Worm (Caenorhabditis elegans) whole organism, L3 larva: ENCODE measurements around the gene far-2.

ENCODE experiments used
- ZK546.5 ChIP-seq: sonication (generic microtip); optimal IDR thresholded peaks from 2 replicates; lab custom pipeline; 2017; ENCODE audit warnings: missing biosample characterization, missing genetic modification characterization
- aly-2 ChIP-seq: fragments of 150-350 bp; optimal IDR thresholded peaks from 2 replicates; lab custom pipeline; 2014; ENCODE audit warnings: missing biosample characterization, missing genetic modification characterization
- ama-1 ChIP-seq: fragments of 150-350 bp; optimal IDR thresholded peaks from 2 replicates; lab custom pipeline; 2018
- ceh-28 ChIP-seq: fragments of 150-350 bp; optimal IDR thresholded peaks from 2 replicates; lab custom pipeline; 2014; ENCODE audit warnings: missing biosample characterization, missing genetic modification reagents, missing genetic modification characterization
- ceh-82 ChIP-seq: fragments of 150-350 bp; optimal IDR thresholded peaks from 2 replicates; lab custom pipeline; 2014; ENCODE audit warnings: missing biosample characterization, missing genetic modification characterization
- ceh-9 ChIP-seq: sonication (generic microtip); optimal IDR thresholded peaks from 2 replicates; lab custom pipeline; 2018; ENCODE audit warnings: missing biosample characterization, missing genetic modification characterization
- daf-12 ChIP-seq: fragments of 150-350 bp; optimal IDR thresholded peaks from 2 replicates; lab custom pipeline; 2014; ENCODE audit warnings: missing biosample characterization, missing genetic modification reagents, missing genetic modification characterization
- egl-27 ChIP-seq: sonication (generic microtip); optimal IDR thresholded peaks from 4 replicates; lab custom pipeline; 2017; ENCODE audit warnings: missing biosample characterization, missing genetic modification reagents, missing genetic modification characterization
- egl-5 ChIP-seq: fragments of 150-350 bp; optimal IDR thresholded peaks from 2 replicates; lab custom pipeline; 2017; ENCODE audit warnings: missing biosample characterization, missing genetic modification reagents, missing genetic modification characterization, inconsistent platforms
- elt-1 ChIP-seq: fragments of 150-350 bp; optimal IDR thresholded peaks from 2 replicates; lab custom pipeline; 2014; ENCODE audit warnings: missing biosample characterization, missing genetic modification characterization
- elt-2 ChIP-seq: sonication (generic microtip); optimal IDR thresholded peaks from 2 replicates; lab custom pipeline; 2016; ENCODE audit warnings: missing genetic modification reagents, mild to moderate bottlenecking, missing genetic modification characterization, missing compliant biosample characterization
- elt-3 ChIP-seq, 3 experiments: fragments of 150-350 bp in 1 of 3; sonication (generic microtip) in 2 of 3; optimal IDR thresholded peaks; 2 replicates in 2 of 3; 4 replicates in 1 of 3; lab custom pipeline; 2014 to 2017; ENCODE audit warnings: missing biosample characterization in 3 of 3, missing genetic modification characterization in 3 of 3
- eor-1 ChIP-seq, 2 experiments: fragments of 150-350 bp; optimal IDR thresholded peaks; 2 replicates each; lab custom pipeline; 2014 to 2018; ENCODE audit warnings: missing biosample characterization in 2 of 2, missing genetic modification characterization in 2 of 2
- fkh-10 ChIP-seq: sonication (generic microtip); optimal IDR thresholded peaks from 2 replicates; lab custom pipeline; 2017; ENCODE audit warnings: missing biosample characterization, missing genetic modification reagents, missing genetic modification characterization
- fkh-2 ChIP-seq: fragments of 150-350 bp; optimal IDR thresholded peaks from 2 replicates; lab custom pipeline; 2014; ENCODE audit warnings: missing biosample characterization, missing genetic modification reagents, missing genetic modification characterization
- fos-1 ChIP-seq: fragments of 150-350 bp; optimal IDR thresholded peaks from 2 replicates; lab custom pipeline; 2014; ENCODE audit warnings: missing biosample characterization, missing genetic modification characterization
- hmg-11 ChIP-seq: sonication (generic microtip); optimal IDR thresholded peaks from 2 replicates; lab custom pipeline; 2016; ENCODE audit warnings: missing genetic modification characterization, missing compliant biosample characterization
- jun-1 ChIP-seq: fragments of 150-350 bp; optimal IDR thresholded peaks from 2 replicates; lab custom pipeline; 2014; ENCODE audit warnings: missing biosample characterization, missing genetic modification reagents, missing genetic modification characterization
- lin-15B ChIP-seq: fragments of 150-350 bp; optimal IDR thresholded peaks from 2 replicates; lab custom pipeline; 2014; ENCODE audit warnings: missing biosample characterization, missing genetic modification characterization
- lin-39 ChIP-seq: fragments of 150-350 bp; optimal IDR thresholded peaks from 2 replicates; lab custom pipeline; 2018; ENCODE audit warnings: missing biosample characterization, missing genetic modification reagents, missing genetic modification characterization
- lsy-12 ChIP-seq: sonication (generic microtip); optimal IDR thresholded peaks from 2 replicates; lab custom pipeline; 2016; ENCODE audit warnings: mild to moderate bottlenecking, missing genetic modification characterization, missing compliant biosample characterization
- mdl-1 ChIP-seq: fragments of 150-350 bp; optimal IDR thresholded peaks from 2 replicates; lab custom pipeline; 2014; ENCODE audit warnings: missing biosample characterization, missing genetic modification characterization
- mml-1 ChIP-seq: fragments of 150-350 bp; sonication (generic microtip); optimal IDR thresholded peaks from 3 replicates; lab custom pipeline; 2014; ENCODE audit warnings: missing biosample characterization, missing genetic modification characterization
- nfya-1 ChIP-seq: sonication (generic microtip); optimal IDR thresholded peaks from 2 replicates; lab custom pipeline; 2017; ENCODE audit warnings: missing genetic modification characterization, mild to moderate bottlenecking, missing compliant biosample characterization, antibody characterized with exemption, moderate library complexity; ENCODE audit not compliant: insufficient read depth
- nhr-11 ChIP-seq: fragments of 150-350 bp; optimal IDR thresholded peaks from 2 replicates; lab custom pipeline; 2014; ENCODE audit warnings: missing biosample characterization, missing genetic modification characterization
- nhr-12 ChIP-seq: fragments of 150-350 bp; optimal IDR thresholded peaks from 2 replicates; lab custom pipeline; 2014; ENCODE audit warnings: missing biosample characterization, missing genetic modification characterization
- nhr-23 ChIP-seq: fragments of 150-350 bp; optimal IDR thresholded peaks from 2 replicates; lab custom pipeline; 2014; ENCODE audit warnings: missing biosample characterization, missing genetic modification reagents, missing genetic modification characterization
- nhr-237 ChIP-seq: fragments of 150-350 bp; optimal IDR thresholded peaks from 2 replicates; lab custom pipeline; 2014; ENCODE audit warnings: missing biosample characterization, missing genetic modification characterization
- nhr-25 ChIP-seq: sonication (generic microtip); optimal IDR thresholded peaks from 2 replicates; lab custom pipeline; 2017; ENCODE audit warnings: missing biosample characterization, missing genetic modification characterization
- nhr-43 ChIP-seq: sonication (generic microtip); optimal IDR thresholded peaks from 2 replicates; lab custom pipeline; 2016; ENCODE audit warnings: mild to moderate bottlenecking, missing genetic modification characterization, missing compliant biosample characterization; ENCODE audit not compliant: poor library complexity, severe bottlenecking
- nhr-67 ChIP-seq: fragments of 150-350 bp; optimal IDR thresholded peaks from 2 replicates; lab custom pipeline; 2014; ENCODE audit warnings: missing biosample characterization, missing genetic modification characterization
- nhr-76 ChIP-seq: fragments of 150-350 bp; sonication (generic microtip); optimal IDR thresholded peaks from 5 replicates; lab custom pipeline; 2014; ENCODE audit warnings: missing biosample characterization, missing genetic modification characterization
- nhr-77 ChIP-seq: fragments of 150-350 bp; optimal IDR thresholded peaks from 2 replicates; lab custom pipeline; 2014; ENCODE audit warnings: missing biosample characterization, missing genetic modification characterization
- pha-4 ChIP-seq: fragments of 150-350 bp; optimal IDR thresholded peaks from 2 replicates; lab custom pipeline; 2014; ENCODE audit warnings: missing biosample characterization, missing genetic modification reagents, missing genetic modification characterization
- pqm-1 ChIP-seq: fragments of 150-350 bp; optimal IDR thresholded peaks from 2 replicates; lab custom pipeline; 2017; ENCODE audit warnings: missing biosample characterization, missing genetic modification characterization, inconsistent platforms
- sea-2 ChIP-seq: fragments of 150-350 bp; sonication (generic microtip); optimal IDR thresholded peaks from 4 replicates; lab custom pipeline; 2014; ENCODE audit warnings: missing biosample characterization, missing genetic modification reagents, missing genetic modification characterization
- skn-1 ChIP-seq: fragments of 150-350 bp; optimal IDR thresholded peaks from 2 replicates; lab custom pipeline; 2014; ENCODE audit warnings: missing biosample characterization, missing genetic modification characterization
- snpc-4 ChIP-seq: fragments of 150-350 bp; optimal IDR thresholded peaks from 2 replicates; lab custom pipeline; 2014; ENCODE audit warnings: missing biosample characterization, missing genetic modification characterization
- tbx-2 ChIP-seq: sonication (generic microtip); optimal IDR thresholded peaks from 2 replicates; lab custom pipeline; 2016; ENCODE audit warnings: mild to moderate bottlenecking, missing genetic modification characterization, missing compliant biosample characterization
- unc-39 ChIP-seq: sonication (generic microtip); optimal IDR thresholded peaks from 4 replicates; lab custom pipeline; 2017; ENCODE audit warnings: missing biosample characterization, missing genetic modification characterization
- unc-62 ChIP-seq: fragments of 150-350 bp; sonication (generic microtip); optimal IDR thresholded peaks from 4 replicates; lab custom pipeline; 2014; ENCODE audit warnings: missing biosample characterization, missing genetic modification reagents, missing genetic modification characterization
- zag-1 ChIP-seq: fragments of 150-350 bp; optimal IDR thresholded peaks from 2 replicates; lab custom pipeline; 2014; ENCODE audit warnings: missing biosample characterization, missing genetic modification characterization
- ztf-11 ChIP-seq: fragments of 150-350 bp; optimal IDR thresholded peaks from 2 replicates; lab custom pipeline; 2014; ENCODE audit warnings: missing biosample characterization, missing genetic modification characterization
- ztf-4 ChIP-seq: fragments of 150-350 bp; optimal IDR thresholded peaks from 2 replicates; lab custom pipeline; 2014; ENCODE audit warnings: missing biosample characterization, missing genetic modification characterization

The far-2 gene

ce11 chrIII:9051714-9052113 lies 29.9 kb upstream of the far-2 start:
- TF ChIP-seq tbx-2 (tag; lab: Kevin White, UChicago) (no peak), ama-1 (lab: Kevin White, UChicago) (peak; percentile 72)

- TF ChIP-seq elt-2 (tag; lab: Kevin White, UChicago) (peak; percentile 22), daf-12 (no peak), lin-15B (tag; lab: Kevin White, UChicago) (peak; percentile 26), nfya-1 (tag; lab: Kevin White, UChicago) (peak; percentile 54), nhr-43 (tag; lab: Kevin White, UChicago) (peak; percentile 3), jun-1 (tag; lab: Kevin White, UChicago) (peak; percentile 66), hmg-11 (tag; lab: Kevin White, UChicago) (peak; percentile 79), nhr-25 (tag; lab: Kevin White, UChicago) (peak; percentile 59), mdl-1 (no peak), lin-39 (tag; lab: Kevin White, UChicago) (peak; percentile 60), nhr-23 (tag; lab: Kevin White, UChicago) (no peak), eor-1 (tag; optimal IDR thresholded peaks at IDR 0.05; lab: Kevin White, UChicago) (no peak), pha-4 (tag; lab: Kevin White, UChicago) (peak; percentile 12), ama-1 (lab: Kevin White, UChicago) (peak; percentile 94), ztf-4 (peak; percentile 18), ceh-82 (tag; lab: Kevin White, UChicago) (no peak), aly-2 (tag; lab: Kevin White, UChicago) (no peak), lsy-12 (tag; lab: Kevin White, UChicago) (peak; percentile 12), fos-1 (no peak)
Observed at ce11 chrIII:9052371-9052978, 29.2 kb upstream of the far-2 start.

ce11 chrIII:9053263-9053662 lies 28.4 kb upstream of the far-2 start:
- TF ChIP-seq ama-1 (lab: Kevin White, UChicago), result peak; percentile 83
- no peak for TF ChIP-seq elt-3 (tag; optimal IDR thresholded peaks at IDR 0.05; lab: Kevin White, UChicago)
- no peak for TF ChIP-seq lin-39 (tag; lab: Kevin White, UChicago)
- TF ChIP-seq, all 47 proteins: peak for 1

- TF ChIP-seq egl-5 (tag; lab: Kevin White, UChicago), result peak; percentile 90
- TF ChIP-seq eor-1 (tag; optimal IDR thresholded peaks at IDR 0.05; lab: Kevin White, UChicago), result no peak
- TF ChIP-seq aly-2 (tag; lab: Kevin White, UChicago), result no peak
- peak; percentile 79 for TF ChIP-seq lin-15B (tag; lab: Kevin White, UChicago)
- no peak for TF ChIP-seq snpc-4 (tag; lab: Kevin White, UChicago)
- peak; percentile 80 for TF ChIP-seq sea-2
- TF ChIP-seq ztf-4, result peak; percentile 27
- TF ChIP-seq fkh-2 (tag; lab: Kevin White, UChicago), result no peak
- TF ChIP-seq unc-62 (GFP tag; lab: Kevin White, UChicago), result no peak
- TF ChIP-seq ZK546.5, result no peak
- TF ChIP-seq nhr-43 (tag; lab: Kevin White, UChicago), result peak; percentile 92
- TF ChIP-seq nhr-12 (tag; lab: Kevin White, UChicago), result no peak
- TF ChIP-seq nhr-77 (tag; lab: Kevin White, UChicago), result no peak
- TF ChIP-seq jun-1 (tag; lab: Kevin White, UChicago), result peak; percentile 97
- peak; percentile 49 for TF ChIP-seq fkh-10 (GFP tag; lab: Kevin White, UChicago)
- peak; percentile 97 for TF ChIP-seq ama-1 (lab: Kevin White, UChicago)
- TF ChIP-seq skn-1, result no peak
- TF ChIP-seq elt-3 (tag; optimal IDR thresholded peaks at IDR 0.05; lab: Kevin White, UChicago), result peak; percentile 26 to 84 (median 75)
- peak; percentile 96 for TF ChIP-seq nfya-1 (tag; lab: Kevin White, UChicago)
- peak; percentile 80 for TF ChIP-seq ceh-28 (tag; lab: Kevin White, UChicago)
- TF ChIP-seq nhr-11 (tag; lab: Kevin White, UChicago), result no peak
- TF ChIP-seq nhr-76 (tag; lab: Kevin White, UChicago), result no peak
- TF ChIP-seq elt-1, result peak; percentile 16
- no peak for TF ChIP-seq unc-39 (tag; lab: Kevin White, UChicago)
- no peak for TF ChIP-seq nhr-67
- peak; percentile 99 for TF ChIP-seq lsy-12 (tag; lab: Kevin White, UChicago)
- TF ChIP-seq lin-39 (tag; lab: Kevin White, UChicago), result peak; percentile 92
- no peak for TF ChIP-seq ztf-11 (tag; lab: Kevin White, UChicago)
- peak; percentile 30 for TF ChIP-seq egl-27 (tag; lab: Kevin White, UChicago)
- TF ChIP-seq fos-1, result peak; percentile 41
- TF ChIP-seq mdl-1, result peak; percentile 87
- TF ChIP-seq pqm-1, result peak; percentile 26
- TF ChIP-seq nhr-237 (tag; lab: Kevin White, UChicago), result no peak
- TF ChIP-seq mml-1 (tag; lab: Kevin White, UChicago), result peak; percentile 56
- TF ChIP-seq tbx-2 (tag; lab: Kevin White, UChicago), result peak; percentile 91
- TF ChIP-seq elt-2 (tag; lab: Kevin White, UChicago), result peak; percentile 67
- TF ChIP-seq ceh-9, result no peak
- no peak for TF ChIP-seq zag-1 (tag; lab: Kevin White, UChicago)
Observed at ce11 chrIII:9053740-9054252, 27.8 kb upstream of the far-2 start, which contains the start of gene R107.5. R107.5 (minus strand) TSS chrIII:9053790.
